Worm (Caenorhabditis elegans) whole organism, L4/young adult: ENCODE results near the gene nspc-16.

Source experiments
- W03F9.2 ChIP-seq: fragments of 150-350 bp; optimal IDR thresholded peaks from 2 replicates; lab custom pipeline; 2014; ENCODE audit warnings: missing biosample characterization, missing genetic modification characterization
- dao-5 ChIP-seq: sonication (generic microtip); optimal IDR thresholded peaks from 2 replicates; lab custom pipeline; 2016; ENCODE audit warnings: missing genotype, missing genetic modification characterization, moderate library complexity, missing compliant biosample characterization
- him-1 ChIP-seq: sonication (generic microtip); optimal IDR thresholded peaks from 2 replicates; lab custom pipeline; 2016; ENCODE audit warnings: missing genotype, missing genetic modification reagents, missing genetic modification characterization, missing compliant biosample characterization

DNA sequence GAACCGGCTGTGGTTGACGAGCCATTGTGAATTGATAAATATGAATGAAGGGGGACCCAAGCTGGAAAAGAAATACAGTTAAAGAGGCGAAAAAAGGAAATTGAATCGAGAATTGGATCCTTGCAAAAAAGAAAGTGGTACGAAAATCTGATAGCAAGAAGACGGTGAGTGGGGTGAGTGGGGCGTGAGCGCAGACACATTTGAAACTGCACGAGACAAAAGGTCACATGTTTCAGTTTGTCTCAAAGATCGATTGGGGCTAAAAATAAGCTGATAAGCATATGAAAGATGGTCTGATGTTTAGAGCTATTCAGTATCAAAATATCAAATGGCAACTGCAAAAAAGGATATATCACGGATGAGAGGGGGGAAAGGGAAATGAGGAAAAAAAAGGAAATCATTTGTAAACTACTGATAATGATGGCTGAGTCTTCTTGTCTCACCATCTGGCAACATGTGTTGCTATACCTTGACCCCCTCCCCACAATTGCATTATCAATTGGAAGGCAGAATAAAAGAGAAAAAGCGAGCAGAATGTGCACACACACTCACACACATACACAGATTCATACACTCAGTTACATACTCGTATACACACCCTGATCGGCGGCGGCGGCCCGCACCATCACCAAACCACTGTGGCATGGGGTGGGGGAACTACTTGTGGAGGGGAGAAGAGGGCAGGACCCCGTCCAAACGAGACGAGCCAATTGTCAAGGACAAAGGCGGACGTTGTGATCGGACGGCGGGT lies 19.4 kb upstream of the nspc-16 start, which contains the start of gene M163.1:
- TF ChIP-seq W03F9.2 (tag; lab: Kevin White, UChicago) = no peak
- TF ChIP-seq dao-5 (tag; lab: Kevin White, UChicago) = no peak
- no peak for TF ChIP-seq him-1 (tag; lab: Kevin White, UChicago)
